Fruit fly (Drosophila melanogaster) whole organism, embryonic: ENCODE results near the gene CG32448.

Experiments used
- B-H1 ChIP-seq: fragments of 200-800 bp; sonication (Bioruptor generic); IDR thresholded peaks from 3 replicates; pipeline ENCODE4 v1.3.6; 2022; ENCODE audit warnings: missing biosample characterization, missing genetic modification characterization
- CG10147 ChIP-seq: fragments of 200-800 bp; sonication (Bioruptor generic); optimal IDR thresholded peaks from 2 replicates; lab custom pipeline; 2019; ENCODE audit warnings: missing biosample characterization, mild to moderate bottlenecking, missing genetic modification characterization, moderate library complexity
- CG12391 ChIP-seq: fragments of 200-800 bp; sonication (Bioruptor generic); optimal IDR thresholded peaks from 3 replicates; lab custom pipeline; 2018; ENCODE audit warnings: missing biosample characterization, mild to moderate bottlenecking, missing genetic modification characterization, moderate library complexity
- CG13424 ChIP-seq: fragments of 200-800 bp; sonication (Bioruptor generic); optimal IDR thresholded peaks from 2 replicates; lab custom pipeline; 2019; ENCODE audit warnings: missing biosample characterization, mild to moderate bottlenecking, missing genetic modification characterization, moderate library complexity
- CG15269 ChIP-seq: fragments of 200-800 bp; sonication (Bioruptor generic); optimal IDR thresholded peaks from 2 replicates; lab custom pipeline; 2018; ENCODE audit warnings: missing biosample characterization, mild to moderate bottlenecking, missing genetic modification characterization, moderate library complexity
- CG16813 ChIP-seq: fragments of 200-800 bp; sonication (Bioruptor generic); IDR thresholded peaks from 3 replicates; pipeline ENCODE4 v1.3.6; 2022; ENCODE audit warnings: missing biosample characterization, missing genetic modification characterization; ENCODE audit not compliant: partially characterized antibody
- CG18599 ChIP-seq: fragments of 200-800 bp; sonication (Bioruptor generic); optimal IDR thresholded peaks from 3 replicates; lab custom pipeline; 2017; ENCODE audit warnings: missing biosample characterization, missing genetic modification characterization, mild to moderate bottlenecking, moderate library complexity, missing genetic modification reagents
- CG2199 ChIP-seq: fragments of 200-800 bp; sonication (Bioruptor generic); IDR thresholded peaks from 3 replicates; pipeline ENCODE4 v1.3.6; 2022; ENCODE audit warnings: missing biosample characterization, missing genetic modification characterization
- CG31224 ChIP-seq: fragments of 200-800 bp; sonication (Bioruptor generic); IDR thresholded peaks from 2 replicates; pipeline ENCODE4 v1.3.6; 2022; ENCODE audit warnings: missing biosample characterization, missing genetic modification characterization
- CG33557 ChIP-seq: fragments of 200-800 bp; sonication (Bioruptor generic); optimal IDR thresholded peaks from 2 replicates; lab custom pipeline; 2019; ENCODE audit warnings: missing biosample characterization, mild to moderate bottlenecking, missing genetic modification characterization, moderate library complexity
- CG34422 ChIP-seq: fragments of 200-800 bp; sonication (Bioruptor generic); IDR thresholded peaks from 3 replicates; pipeline ENCODE4 v1.3.6; 2022; ENCODE audit warnings: missing biosample characterization, missing genetic modification characterization
- CG3995 ChIP-seq: fragments of 200-800 bp; sonication (Bioruptor generic); optimal IDR thresholded peaks from 3 replicates; lab custom pipeline; 2016; ENCODE audit warnings: missing biosample characterization, missing genetic modification characterization
- CG4617 ChIP-seq: fragments of 200-800 bp; sonication (Bioruptor generic); optimal IDR thresholded peaks from 3 replicates; lab custom pipeline; 2016; ENCODE audit warnings: missing biosample characterization, missing genetic modification characterization, borderline replicate concordance
- CG4730 ChIP-seq: fragments of 200-800 bp; sonication (Bioruptor generic); IDR thresholded peaks from 2 replicates; pipeline ENCODE4 v1.3.6; 2022; ENCODE audit warnings: missing biosample characterization, missing genetic modification characterization
- CG6765 ChIP-seq: fragments of 200-800 bp; sonication (Bioruptor generic); optimal IDR thresholded peaks from 3 replicates; lab custom pipeline; 2017; ENCODE audit warnings: missing biosample characterization, mild to moderate bottlenecking, missing genetic modification characterization
- CG8290 ChIP-seq, 3 experiments: fragments of 200-800 bp; sonication (Bioruptor generic); optimal IDR thresholded peaks; 2 replicates each; lab custom pipeline; 2016 to 2019; ENCODE audit warnings: missing biosample characterization in 3 of 3, missing genetic modification characterization in 3 of 3, mild to moderate bottlenecking in 2 of 3, moderate library complexity in 1 of 3
- Dp ChIP-seq: fragments of 200-800 bp; sonication (Bioruptor generic); optimal IDR thresholded peaks from 2 replicates; lab custom pipeline; 2018; ENCODE audit warnings: missing biosample characterization, mild to moderate bottlenecking, missing genetic modification characterization, moderate library complexity
- HHEX ChIP-seq: fragments of 200-800 bp; sonication (Bioruptor generic); optimal IDR thresholded peaks from 3 replicates; lab custom pipeline; 2017; ENCODE audit warnings: missing biosample characterization, mild to moderate bottlenecking, missing genetic modification characterization, missing genetic modification reagents
- Hmr ChIP-seq: fragments of 200-800 bp; sonication (Bioruptor generic); optimal IDR thresholded peaks from 3 replicates; lab custom pipeline; 2017; ENCODE audit warnings: mild to moderate bottlenecking, missing biosample characterization, missing genetic modification reagents, missing genetic modification characterization
- Hr51 ChIP-seq, 2 experiments: fragments of 200-800 bp; sonication (Bioruptor generic); optimal IDR thresholded peaks; 2 replicates in 1 of 2; 3 replicates in 1 of 2; lab custom pipeline; 2016 to 2018; ENCODE audit warnings: missing biosample characterization in 2 of 2, missing genetic modification characterization in 2 of 2, mild to moderate bottlenecking in 1 of 2, moderate library complexity in 1 of 2
- MBD-R2 ChIP-seq: fragments of 200-800 bp; sonication (Bioruptor generic); IDR thresholded peaks from 2 replicates; pipeline ENCODE4 v1.3.6; 2022; ENCODE audit warnings: missing biosample characterization, missing genetic modification characterization
- NC2β ChIP-seq: fragments of 200-800 bp; sonication (Bioruptor generic); optimal IDR thresholded peaks from 2 replicates; lab custom pipeline; 2016; ENCODE audit warnings: missing biosample characterization, missing genetic modification characterization
- Ravus ChIP-seq: fragments of 200-800 bp; sonication (Bioruptor generic); IDR thresholded peaks from 2 replicates; pipeline ENCODE4 v1.3.6; 2022; ENCODE audit warnings: missing biosample characterization, missing genetic modification characterization
- Trl ChIP-seq, 3 experiments: fragments of >200 bp in 2 of 3; fragments of 200-800 bp in 1 of 3; sonication (Bioruptor generic) in 1 of 3; optimal IDR thresholded peaks; 2 replicates in 1 of 3; 3 replicates in 2 of 3; lab custom pipeline; 2016 to 2017; ENCODE audit warnings: missing biosample characterization in 1 of 3, missing genetic modification characterization in 1 of 3
- br ChIP-seq: fragments of >200 bp; optimal IDR thresholded peaks from 2 replicates; lab custom pipeline; 2017
- ci ChIP-seq: fragments of 200-800 bp; sonication (Bioruptor generic); IDR thresholded peaks from 3 replicates; pipeline ENCODE4 v1.3.6; 2022; ENCODE audit warnings: missing biosample characterization, missing genetic modification characterization
- croc ChIP-seq: fragments of 200-800 bp; sonication (Bioruptor generic); conservative IDR thresholded peaks from 3 replicates; pipeline ENCODE4 v1.3.6; 2022; ENCODE audit warnings: missing biosample characterization, missing genetic modification characterization
- crp ChIP-seq, 2 experiments: fragments of 200-800 bp; sonication (Bioruptor generic); optimal IDR thresholded peaks; 2 replicates in 1 of 2; 3 replicates in 1 of 2; lab custom pipeline; 2017; ENCODE audit warnings: missing biosample characterization in 2 of 2, missing genetic modification characterization in 2 of 2, mild to moderate bottlenecking in 1 of 2, moderate library complexity in 1 of 2
- disco-r ChIP-seq: fragments of 200-800 bp; sonication (Bioruptor generic); optimal IDR thresholded peaks from 2 replicates; lab custom pipeline; 2016; ENCODE audit warnings: missing biosample characterization, missing genetic modification characterization
- dmrt11E ChIP-seq: fragments of 200-800 bp; sonication (Bioruptor generic); optimal IDR thresholded peaks from 3 replicates; lab custom pipeline; 2018; ENCODE audit warnings: missing biosample characterization, mild to moderate bottlenecking, missing genetic modification characterization, moderate library complexity
- dysf ChIP-seq: fragments of 200-800 bp; sonication (Bioruptor generic); IDR thresholded peaks from 3 replicates; pipeline ENCODE4 v1.3.6; 2022; ENCODE audit warnings: missing biosample characterization, missing genetic modification characterization
- eve ChIP-seq, 2 experiments: fragments of >200 bp; optimal IDR thresholded peaks; 2 replicates each; lab custom pipeline; 2017; ENCODE audit warnings: missing biosample characterization in 2 of 2, missing genetic modification characterization in 2 of 2
- exex ChIP-seq: fragments of 200-800 bp; sonication (Bioruptor generic); optimal IDR thresholded peaks from 4 replicates; lab custom pipeline; 2018; ENCODE audit warnings: missing biosample characterization, mild to moderate bottlenecking, missing genetic modification characterization, moderate library complexity
- ftz-f1 ChIP-seq: fragments of 200-800 bp; sonication (Bioruptor generic); optimal IDR thresholded peaks from 2 replicates; lab custom pipeline; 2016; ENCODE audit warnings: missing biosample characterization, missing genetic modification characterization
- gce ChIP-seq: fragments of 200-800 bp; sonication (Bioruptor generic); IDR thresholded peaks from 3 replicates; pipeline ENCODE4 v1.3.6; 2022; ENCODE audit warnings: missing biosample characterization, missing genetic modification characterization
- lmd ChIP-seq: fragments of 200-800 bp; sonication (Bioruptor generic); IDR thresholded peaks from 2 replicates; pipeline ENCODE4 v1.3.6; 2022; ENCODE audit warnings: missing biosample characterization, missing genetic modification characterization
- lov ChIP-seq, 2 experiments: fragments of 200-800 bp in 1 of 2; fragments of >200 bp in 1 of 2; sonication (Bioruptor generic) in 1 of 2; IDR thresholded peaks in 1 of 2; optimal IDR thresholded peaks in 1 of 2; 2 replicates in 1 of 2; 3 replicates in 1 of 2; pipeline versions ENCODE4 v1.3.6 to Lab custom; 2017 to 2022; ENCODE audit warnings: missing biosample characterization in 1 of 2, missing genetic modification characterization in 1 of 2
- maf-S ChIP-seq: fragments of 200-800 bp; sonication (Bioruptor generic); optimal IDR thresholded peaks from 2 replicates; lab custom pipeline; 2016; ENCODE audit warnings: missing biosample characterization, missing genetic modification characterization
- mld ChIP-seq: fragments of 200-800 bp; sonication (Bioruptor generic); IDR thresholded peaks from 3 replicates; pipeline ENCODE4 v1.3.6; 2022; ENCODE audit warnings: missing biosample characterization, missing genetic modification characterization; ENCODE audit not compliant: partially characterized antibody
- oc ChIP-seq: fragments of 200-800 bp; sonication (Bioruptor generic); optimal IDR thresholded peaks from 2 replicates; lab custom pipeline; 2018; ENCODE audit warnings: missing biosample characterization, mild to moderate bottlenecking, missing genetic modification characterization, moderate library complexity
- salm ChIP-seq: fragments of 200-800 bp; sonication (Bioruptor generic); optimal IDR thresholded peaks from 2 replicates; lab custom pipeline; 2018; ENCODE audit warnings: missing biosample characterization, mild to moderate bottlenecking, missing genetic modification characterization
- stwl ChIP-seq: fragments of 200-800 bp; sonication (Bioruptor generic); optimal IDR thresholded peaks from 3 replicates; lab custom pipeline; 2018; ENCODE audit warnings: missing biosample characterization, mild to moderate bottlenecking, missing genetic modification characterization, moderate library complexity
- vfl ChIP-seq: fragments of 200-800 bp; sonication (Bioruptor generic); optimal IDR thresholded peaks from 2 replicates; lab custom pipeline; 2016; ENCODE audit warnings: missing biosample characterization, missing genetic modification characterization

The CG32448 gene

DNA sequence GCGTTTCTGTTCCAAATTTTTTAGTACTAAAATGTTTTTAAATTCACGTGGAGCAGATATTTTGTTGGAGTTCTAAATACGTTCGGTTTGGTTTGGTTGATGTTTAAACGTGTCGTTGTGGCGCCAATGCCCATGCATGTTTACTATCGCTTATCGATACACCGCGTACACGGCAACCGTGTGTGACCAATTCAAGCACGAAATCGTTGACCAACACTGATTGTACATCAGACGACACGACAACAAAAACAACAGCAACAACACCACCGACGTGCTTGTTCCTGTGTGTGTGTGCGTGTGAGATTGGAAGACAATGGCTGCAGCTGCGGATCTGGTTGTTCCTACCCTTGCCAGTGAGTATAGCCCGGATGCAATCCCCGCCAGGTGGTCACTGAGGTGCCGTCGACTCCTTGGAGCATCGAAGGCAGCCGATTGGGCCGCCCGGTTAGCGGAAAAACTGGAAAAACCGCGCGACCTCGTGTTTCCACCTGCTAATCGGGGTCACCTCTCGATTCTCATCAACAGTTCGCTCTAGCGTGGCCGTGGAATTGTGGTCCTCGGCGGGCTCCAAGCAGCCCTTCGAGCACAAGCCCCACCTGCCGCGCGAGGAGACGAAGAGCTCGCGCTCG is 3.4 kb downstream of the CG32448 start, which contains the start of gene eIF2A (continued):
- TF ChIP-seq ftz-f1 = peak; percentile 90
- no peak for TF ChIP-seq CG18599 (GFP tag; lab: Kevin White, UChicago)
- peak; percentile 15; the same call in 1 of the 2 replicates for TF ChIP-seq lmd (GFP tag; lab: Robert Waterston, UW)
- peak; percentile 27 for TF ChIP-seq CG6765 (GFP tag; lab: Kevin White, UChicago)
- peak; percentile 60 for TF ChIP-seq CG12391 (tag; lab: Kevin White, UChicago)
- peak; percentile 49 for TF ChIP-seq dmrt11E (tag; lab: Kevin White, UChicago)
- peak; percentile 26 for TF ChIP-seq CG13424 (tag; lab: Kevin White, UChicago)
- TF ChIP-seq CG3995 (GFP tag; lab: Kevin White, UChicago) = peak; percentile 11
- TF ChIP-seq exex (tag; lab: Kevin White, UChicago) = no peak
- peak; percentile 63 for TF ChIP-seq CG8290 (GFP tag; optimal IDR thresholded peaks at IDR 0.05; lab: Kevin White, UChicago)
- peak; percentile 59 to 96 for TF ChIP-seq CG8290 (tag; optimal IDR thresholded peaks at IDR 0.05; lab: Kevin White, UChicago)
- peak; percentile 9 for TF ChIP-seq CG33557 (GFP tag; lab: Kevin White, UChicago)
- TF ChIP-seq crp (GFP tag; optimal IDR thresholded peaks at IDR 0.05; lab: Kevin White, UChicago) = peak in 1 of 2 experiments; percentile 66
- no peak for TF ChIP-seq CG4730 (GFP tag; lab: Robert Waterston, UW)
- TF ChIP-seq CG16813 (GFP tag; lab: Robert Waterston, UW) = peak; percentile 76
- peak; percentile 76 for TF ChIP-seq maf-S (GFP tag; lab: Kevin White, UChicago)
- peak; percentile 1 for TF ChIP-seq salm
- TF ChIP-seq gce (GFP tag; lab: Robert Waterston, UW) = no peak
- TF ChIP-seq Dp (GFP tag; lab: Kevin White, UChicago) = peak; percentile 99
- TF ChIP-seq Hr51 (GFP tag; optimal IDR thresholded peaks at IDR 0.05; lab: Kevin White, UChicago) = peak in 1 of 2 experiments; percentile 54
- peak; percentile 34 for TF ChIP-seq HHEX (GFP tag; lab: Kevin White, UChicago)
- no peak for TF ChIP-seq lov (optimal IDR thresholded peaks at IDR 0.05; lab: Kevin White, UChicago)
- peak; percentile 73; the same call in 1 of the 3 replicates for TF ChIP-seq lov (GFP tag; IDR thresholded peaks at IDR 0.05; lab: Robert Waterston, UW)
- peak; percentile 10 for TF ChIP-seq CG15269 (tag; lab: Kevin White, UChicago)
- TF ChIP-seq CG2199 (GFP tag; lab: Robert Waterston, UW) = 0 out of 3 replicates have a peak, but pooled peaks have one; percentile 27
- no peak for TF ChIP-seq oc
- TF ChIP-seq dysf = peak; percentile 42; the same call in 1 of the 3 replicates
- TF ChIP-seq CG31224 (GFP tag; lab: Robert Waterston, UW) = peak; percentile 49; the same call in 1 of the 2 replicates
- TF ChIP-seq CG34422 (GFP tag; lab: Robert Waterston, UW) = peak; percentile 52; the same call in 1 of the 3 replicates
- TF ChIP-seq croc = no peak
- TF ChIP-seq Trl (optimal IDR thresholded peaks at IDR 0.05; lab: Kevin White, UChicago) = no peak
- TF ChIP-seq Trl (GFP tag; optimal IDR thresholded peaks at IDR 0.05; lab: Kevin White, UChicago) = peak; percentile 82
- peak; percentile 93 for TF ChIP-seq stwl (tag; lab: Kevin White, UChicago)
- 0 out of 3 replicates have a peak, but pooled peaks have one; percentile 58 for TF ChIP-seq mld (GFP tag; lab: Robert Waterston, UW)
- no peak for TF ChIP-seq eve (GFP tag; optimal IDR thresholded peaks at IDR 0.05; lab: Kevin White, UChicago)
- peak; percentile 88 for TF ChIP-seq MBD-R2 (GFP tag; lab: Robert Waterston, UW)
- TF ChIP-seq CG4617 (GFP tag; lab: Kevin White, UChicago) = peak; percentile 74
- peak; percentile 66 for TF ChIP-seq NC2β (GFP tag; lab: Kevin White, UChicago)
- no peak for TF ChIP-seq CG10147 (GFP tag; lab: Kevin White, UChicago)
- TF ChIP-seq vfl = peak; percentile 75
- no peak for TF ChIP-seq br (lab: Kevin White, UChicago)
- peak; percentile 84 for TF ChIP-seq ci (GFP tag; lab: Robert Waterston, UW)
- TF ChIP-seq disco-r = peak; percentile 49
- TF ChIP-seq Hmr (GFP tag; lab: Kevin White, UChicago) = peak; percentile 75
- TF ChIP-seq Ravus (GFP tag; lab: Robert Waterston, UW) = no peak
- TF ChIP-seq B-H1 (GFP tag; lab: Robert Waterston, UW) = no peak
